Worm (Caenorhabditis elegans) whole organism, early embryonic: ENCODE results near the gene C55A1.11.
"Not testable (repeated sequence)": the region's sequence is repeated elsewhere in the genome, so short reads cannot be mapped to it uniquely, and the experiment has no call there.

ENCODE experiments used
- B0310.2 ChIP-seq: sonication (generic microtip); optimal IDR thresholded peaks from 2 replicates; lab custom pipeline; 2016; ENCODE audit warnings: mild to moderate bottlenecking, missing genetic modification characterization, missing compliant biosample characterization
- F13C5.2 ChIP-seq: sonication (generic microtip); optimal IDR thresholded peaks from 2 replicates; lab custom pipeline; 2017; ENCODE audit warnings: mild to moderate bottlenecking, missing genetic modification characterization, inconsistent platforms, missing compliant biosample characterization
- ama-1 ChIP-seq: fragments of 150-350 bp; optimal IDR thresholded peaks from 2 replicates; lab custom pipeline; 2014
- ceh-13 ChIP-seq: fragments of 200-800 bp; sonication (Bioruptor generic); optimal IDR thresholded peaks from 2 replicates; lab custom pipeline; 2018; ENCODE audit warnings: mild to moderate bottlenecking, missing genetic modification characterization, missing compliant biosample characterization
- ceh-36 ChIP-seq: sonication (generic microtip); optimal IDR thresholded peaks from 2 replicates; lab custom pipeline; 2016; ENCODE audit warnings: missing genetic modification characterization, inconsistent platforms, missing compliant biosample characterization
- ets-7 ChIP-seq: sonication (generic microtip); optimal IDR thresholded peaks from 2 replicates; lab custom pipeline; 2016; ENCODE audit warnings: missing genotype, missing genetic modification characterization, missing compliant biosample characterization
- flt-1 ChIP-seq: fragments of 200-800 bp; sonication (Bioruptor generic); IDR thresholded peaks from 2 replicates; pipeline ENCODE4 v1.3.6; 2022; ENCODE audit warnings: missing genetic modification characterization, missing compliant biosample characterization
- hmbx-1 ChIP-seq: sonication (generic microtip); optimal IDR thresholded peaks from 2 replicates; lab custom pipeline; 2016; ENCODE audit warnings: mild to moderate bottlenecking, missing genetic modification characterization, missing compliant biosample characterization
- hmg-4 ChIP-seq: fragments of 200-800 bp; sonication (Bioruptor generic); optimal IDR thresholded peaks from 2 replicates; lab custom pipeline; 2018; ENCODE audit warnings: mild to moderate bottlenecking, missing genetic modification characterization, missing compliant biosample characterization
- scrt-1 ChIP-seq: fragments of 200-800 bp; sonication (Bioruptor generic); IDR thresholded peaks from 2 replicates; pipeline ENCODE4 v1.3.6; 2022; ENCODE audit warnings: missing genetic modification characterization, missing compliant biosample characterization
- tbx-11 ChIP-seq: fragments of 200-800 bp; sonication (Bioruptor generic); IDR thresholded peaks from 2 replicates; pipeline ENCODE4 v1.3.6; 2022; ENCODE audit warnings: missing genetic modification characterization, missing compliant biosample characterization
- tra-4 ChIP-seq: sonication (generic microtip); optimal IDR thresholded peaks from 2 replicates; lab custom pipeline; 2017; ENCODE audit warnings: missing genetic modification characterization, missing compliant biosample characterization

- not testable (repeated sequence) for TF ChIP-seq flt-1 (GFP tag; lab: Robert Waterston, UW); tbx-11; tra-4 (tag; lab: Kevin White, UChicago); hmg-4; ama-1 (lab: Kevin White, UChicago); ets-7 (tag; lab: Kevin White, UChicago); scrt-1 (GFP tag; lab: Robert Waterston, UW); ceh-36 (tag; lab: Kevin White, UChicago); hmbx-1 (tag; lab: Kevin White, UChicago); B0310.2 (tag; lab: Kevin White, UChicago); ceh-13 (GFP tag; lab: Kevin White, UChicago); F13C5.2
Measured at ce11 chrV:15643192-15643591, 17.5 kb downstream of the C55A1.11 start, which contains the start of gene C55A1.4.
